Worm (Caenorhabditis elegans): Measurements from ENCODE around the gene D1086.12.

ce11 chrV:14088051-14088450 is 12.9 kb upstream of the D1086.12 start, which contains the start of gene D1086.19:
- TF ChIP-seq tbx-2 (tag; optimal IDR thresholded peaks at IDR 0.05) (no peak), aly-2 (tag; optimal IDR thresholded peaks at IDR 0.05) (no peak), ama-1 (optimal IDR thresholded peaks at IDR 0.05) (no peak)

All from whole organism, L3 larva.